Fruit fly (Drosophila melanogaster) whole organism, embryonic: ENCODE measurements around the gene CG46465.

Experiments used
- CG10366 ChIP-seq: fragments of 200-800 bp; sonication (Bioruptor generic); IDR thresholded peaks from 2 replicates; pipeline ENCODE4 v1.3.6; 2022; ENCODE audit warnings: missing biosample characterization, missing genetic modification characterization
- CG11560 ChIP-seq: fragments of 200-800 bp; sonication (Bioruptor generic); IDR thresholded peaks from 3 replicates; pipeline ENCODE4 v1.3.6; 2022; ENCODE audit warnings: missing biosample characterization, missing genetic modification characterization
- CG13296 ChIP-seq: fragments of 200-800 bp; sonication (Bioruptor generic); optimal IDR thresholded peaks from 3 replicates; lab custom pipeline; 2018; ENCODE audit warnings: missing biosample characterization, mild to moderate bottlenecking, missing genetic modification characterization
- CG13894 ChIP-seq: fragments of 200-800 bp; sonication (Bioruptor generic); optimal IDR thresholded peaks from 3 replicates; lab custom pipeline; 2018; ENCODE audit warnings: missing biosample characterization, mild to moderate bottlenecking, missing genetic modification characterization, moderate library complexity
- CG17328 ChIP-seq: fragments of 200-800 bp; sonication (Bioruptor generic); IDR thresholded peaks from 2 replicates; pipeline ENCODE4 v1.3.6; 2022; ENCODE audit warnings: missing biosample characterization, missing genetic modification characterization
- CG17359 ChIP-seq: fragments of 200-800 bp; sonication (Bioruptor generic); optimal IDR thresholded peaks from 3 replicates; lab custom pipeline; 2018; ENCODE audit warnings: missing biosample characterization, mild to moderate bottlenecking, missing genetic modification characterization, moderate library complexity
- CG31365 ChIP-seq: fragments of 200-800 bp; sonication (Bioruptor generic); optimal IDR thresholded peaks from 2 replicates; lab custom pipeline; 2018; ENCODE audit warnings: missing biosample characterization, mild to moderate bottlenecking, missing genetic modification characterization
- CG32532 ChIP-seq: fragments of 200-800 bp; sonication (Bioruptor generic); IDR thresholded peaks from 2 replicates; pipeline ENCODE4 v1.3.6; 2022; ENCODE audit warnings: missing biosample characterization, missing genetic modification characterization
- CG32772 ChIP-seq: fragments of 200-800 bp; sonication (Bioruptor generic); IDR thresholded peaks from 2 replicates; pipeline ENCODE4 v1.3.6; 2022; ENCODE audit warnings: missing biosample characterization, missing genetic modification characterization
- CG33213 ChIP-seq: fragments of 200-800 bp; sonication (Bioruptor generic); optimal IDR thresholded peaks from 3 replicates; lab custom pipeline; 2016; ENCODE audit warnings: missing biosample characterization, missing genetic modification characterization
- CG3726 ChIP-seq: fragments of 200-800 bp; sonication (Bioruptor generic); IDR thresholded peaks from 3 replicates; pipeline ENCODE4, ENCODE4 v1.3.6; 2022; ENCODE audit warnings: missing biosample characterization, missing genetic modification characterization
- CG3847 ChIP-seq: fragments of 200-800 bp; sonication (Bioruptor generic); IDR thresholded peaks from 2 replicates; pipeline ENCODE4 v1.3.6; 2022; ENCODE audit warnings: missing biosample characterization, missing genetic modification characterization
- CG4360 ChIP-seq: fragments of 200-800 bp; sonication (Bioruptor generic); IDR thresholded peaks from 2 replicates; pipeline ENCODE4 v1.3.6; 2022; ENCODE audit warnings: missing biosample characterization, missing genetic modification characterization
- CG5953 ChIP-seq: fragments of 200-800 bp; sonication (Bioruptor generic); IDR thresholded peaks from 2 replicates; pipeline ENCODE4 v1.3.6; 2022; ENCODE audit warnings: missing biosample characterization, missing genetic modification characterization
- CG6654 ChIP-seq: fragments of 200-800 bp; sonication (Bioruptor generic); optimal IDR thresholded peaks from 2 replicates; lab custom pipeline; 2017; ENCODE audit warnings: missing biosample characterization, mild to moderate bottlenecking, missing genetic modification characterization
- CG6683 ChIP-seq: fragments of 200-800 bp; sonication (Bioruptor generic); optimal IDR thresholded peaks from 2 replicates; lab custom pipeline; 2017; ENCODE audit warnings: missing biosample characterization, mild to moderate bottlenecking, missing genetic modification characterization, missing genetic modification reagents
- CG6689 ChIP-seq: fragments of 200-800 bp; sonication (Bioruptor generic); IDR thresholded peaks from 2 replicates; pipeline ENCODE4 v1.3.6; 2022; ENCODE audit warnings: missing biosample characterization, missing genetic modification characterization
- CG7745 ChIP-seq: fragments of 200-800 bp; sonication (Bioruptor generic); optimal IDR thresholded peaks from 2 replicates; lab custom pipeline; 2018; ENCODE audit warnings: missing biosample characterization, mild to moderate bottlenecking, missing genetic modification characterization, moderate library complexity
- CG7987 ChIP-seq: fragments of 200-800 bp; sonication (Bioruptor generic); optimal IDR thresholded peaks from 2 replicates; lab custom pipeline; 2018; ENCODE audit warnings: missing biosample characterization, mild to moderate bottlenecking, missing genetic modification characterization, moderate library complexity
- CG9817 ChIP-seq: fragments of 200-800 bp; sonication (Bioruptor generic); optimal IDR thresholded peaks from 2 replicates; lab custom pipeline; 2018; ENCODE audit warnings: missing biosample characterization, mild to moderate bottlenecking, missing genetic modification characterization, moderate library complexity
- CkIIα-i1 ChIP-seq: fragments of 200-800 bp; sonication (Bioruptor generic); IDR thresholded peaks from 2 replicates; pipeline ENCODE4 v1.3.6; 2022; ENCODE audit warnings: missing biosample characterization, missing genetic modification characterization
- D19B ChIP-seq: fragments of 200-800 bp; sonication (Bioruptor generic); optimal IDR thresholded peaks from 2 replicates; lab custom pipeline; 2017; ENCODE audit warnings: missing biosample characterization, mild to moderate bottlenecking, missing genetic modification characterization
- Dp ChIP-seq: fragments of 200-800 bp; sonication (Bioruptor generic); optimal IDR thresholded peaks from 2 replicates; lab custom pipeline; 2018; ENCODE audit warnings: missing biosample characterization, mild to moderate bottlenecking, missing genetic modification characterization, moderate library complexity
- Fer1 ChIP-seq: fragments of 200-800 bp; sonication (Bioruptor generic); optimal IDR thresholded peaks from 2 replicates; lab custom pipeline; 2017; ENCODE audit warnings: missing biosample characterization, mild to moderate bottlenecking, missing genetic modification characterization
- Gug ChIP-seq: fragments of 200-800 bp; sonication (Bioruptor generic); IDR thresholded peaks from 4 replicates; pipeline ENCODE4 v1.3.6; 2022; ENCODE audit warnings: missing biosample characterization, missing genetic modification characterization
- HHEX ChIP-seq: fragments of 200-800 bp; sonication (Bioruptor generic); optimal IDR thresholded peaks from 3 replicates; lab custom pipeline; 2017; ENCODE audit warnings: missing biosample characterization, mild to moderate bottlenecking, missing genetic modification characterization, missing genetic modification reagents
- HLH4C ChIP-seq: fragments of 200-800 bp; sonication (Bioruptor generic); IDR thresholded peaks from 3 replicates; pipeline ENCODE4 v1.3.6; 2022; ENCODE audit warnings: missing biosample characterization, missing genetic modification characterization; ENCODE audit not compliant: partially characterized antibody
- Hr78 ChIP-seq, 2 experiments: fragments of 200-800 bp in 1 of 2; fragments of >200 bp in 1 of 2; sonication (Bioruptor generic) in 1 of 2; optimal IDR thresholded peaks; 2 replicates each; lab custom pipeline; 2017 to 2019; ENCODE audit warnings: missing biosample characterization in 2 of 2, missing genetic modification characterization in 2 of 2, mild to moderate bottlenecking in 1 of 2, moderate library complexity in 1 of 2
- Kr ChIP-seq: fragments of 200-800 bp; sonication (Bioruptor generic); optimal IDR thresholded peaks from 2 replicates; lab custom pipeline; 2017; ENCODE audit warnings: missing biosample characterization, mild to moderate bottlenecking, missing genetic modification characterization
- NC2β ChIP-seq: fragments of 200-800 bp; sonication (Bioruptor generic); optimal IDR thresholded peaks from 2 replicates; lab custom pipeline; 2016; ENCODE audit warnings: missing biosample characterization, missing genetic modification characterization
- Poxn ChIP-seq: fragments of 200-800 bp; sonication (Bioruptor generic); IDR thresholded peaks from 2 replicates; pipeline ENCODE4 v1.3.6; 2022; ENCODE audit warnings: missing biosample characterization, missing genetic modification characterization
- Sox102F ChIP-seq: fragments of 200-800 bp; sonication (Bioruptor generic); optimal IDR thresholded peaks from 2 replicates; lab custom pipeline; 2018; ENCODE audit warnings: missing biosample characterization, mild to moderate bottlenecking, missing genetic modification characterization, moderate library complexity
- Sry-δ ChIP-seq: fragments of 200-800 bp; sonication (Bioruptor generic); optimal IDR thresholded peaks from 2 replicates; lab custom pipeline; 2016; ENCODE audit warnings: missing biosample characterization, missing genetic modification characterization
- Ssrp ChIP-seq: fragments of 200-800 bp; sonication (Bioruptor generic); optimal IDR thresholded peaks from 2 replicates; lab custom pipeline; 2018; ENCODE audit warnings: missing biosample characterization, mild to moderate bottlenecking, missing genetic modification characterization, moderate library complexity
- Taf1 ChIP-seq: fragments of 200-800 bp; sonication (Bioruptor generic); IDR thresholded peaks from 2 replicates; pipeline ENCODE4 v1.3.6; 2022; ENCODE audit warnings: missing biosample characterization, missing genetic modification characterization
- amos ChIP-seq: fragments of 200-800 bp; sonication (Bioruptor generic); IDR thresholded peaks from 2 replicates; pipeline ENCODE4 v1.3.6; 2022; ENCODE audit warnings: missing biosample characterization, missing genetic modification characterization; ENCODE audit not compliant: partially characterized antibody
- ci ChIP-seq: fragments of 200-800 bp; sonication (Bioruptor generic); IDR thresholded peaks from 3 replicates; pipeline ENCODE4 v1.3.6; 2022; ENCODE audit warnings: missing biosample characterization, missing genetic modification characterization
- exex ChIP-seq: fragments of 200-800 bp; sonication (Bioruptor generic); optimal IDR thresholded peaks from 4 replicates; lab custom pipeline; 2018; ENCODE audit warnings: missing biosample characterization, mild to moderate bottlenecking, missing genetic modification characterization, moderate library complexity
- ftz-f1 ChIP-seq: fragments of 200-800 bp; sonication (Bioruptor generic); optimal IDR thresholded peaks from 2 replicates; lab custom pipeline; 2016; ENCODE audit warnings: missing biosample characterization, missing genetic modification characterization
- mam ChIP-seq: fragments of 200-800 bp; sonication (Bioruptor generic); optimal IDR thresholded peaks from 3 replicates; lab custom pipeline; 2016; ENCODE audit warnings: missing biosample characterization, missing genetic modification characterization
- mld ChIP-seq: fragments of 200-800 bp; sonication (Bioruptor generic); IDR thresholded peaks from 3 replicates; pipeline ENCODE4 v1.3.6; 2022; ENCODE audit warnings: missing biosample characterization, missing genetic modification characterization; ENCODE audit not compliant: partially characterized antibody
- odd ChIP-seq: fragments of 200-800 bp; sonication (Bioruptor generic); optimal IDR thresholded peaks from 2 replicates; lab custom pipeline; 2017; ENCODE audit warnings: missing biosample characterization, mild to moderate bottlenecking, missing genetic modification characterization
- org-1 ChIP-seq: fragments of 200-800 bp; sonication (Bioruptor generic); optimal IDR thresholded peaks from 2 replicates; lab custom pipeline; 2017; ENCODE audit warnings: missing biosample characterization, missing genetic modification characterization
- ro ChIP-seq: fragments of 200-800 bp; sonication (Bioruptor generic); IDR thresholded peaks from 2 replicates; pipeline ENCODE4 v1.3.6; 2022; ENCODE audit warnings: missing biosample characterization, missing genetic modification characterization
- seq ChIP-seq: fragments of 200-800 bp; sonication (Bioruptor generic); IDR thresholded peaks from 2 replicates; pipeline ENCODE4 v1.3.6; 2022; ENCODE audit warnings: missing biosample characterization, missing genetic modification characterization
- ssp ChIP-seq: fragments of 200-800 bp; sonication (Bioruptor generic); IDR thresholded peaks from 2 replicates; pipeline ENCODE4 v1.3.6; 2022; ENCODE audit warnings: missing biosample characterization, missing genetic modification characterization
- tin ChIP-seq: fragments of 200-800 bp; sonication (Bioruptor generic); optimal IDR thresholded peaks from 3 replicates; lab custom pipeline; 2016; ENCODE audit warnings: missing biosample characterization, missing genetic modification characterization
- toy ChIP-seq: fragments of 200-800 bp; sonication (Bioruptor generic); IDR thresholded peaks from 2 replicates; pipeline ENCODE4 v1.3.6; 2022; ENCODE audit warnings: missing biosample characterization, missing genetic modification characterization
- tx ChIP-seq: fragments of 200-800 bp; sonication (Bioruptor generic); optimal IDR thresholded peaks from 2 replicates; lab custom pipeline; 2016; ENCODE audit warnings: missing biosample characterization, missing genetic modification characterization

Gene CG46465

DNA sequence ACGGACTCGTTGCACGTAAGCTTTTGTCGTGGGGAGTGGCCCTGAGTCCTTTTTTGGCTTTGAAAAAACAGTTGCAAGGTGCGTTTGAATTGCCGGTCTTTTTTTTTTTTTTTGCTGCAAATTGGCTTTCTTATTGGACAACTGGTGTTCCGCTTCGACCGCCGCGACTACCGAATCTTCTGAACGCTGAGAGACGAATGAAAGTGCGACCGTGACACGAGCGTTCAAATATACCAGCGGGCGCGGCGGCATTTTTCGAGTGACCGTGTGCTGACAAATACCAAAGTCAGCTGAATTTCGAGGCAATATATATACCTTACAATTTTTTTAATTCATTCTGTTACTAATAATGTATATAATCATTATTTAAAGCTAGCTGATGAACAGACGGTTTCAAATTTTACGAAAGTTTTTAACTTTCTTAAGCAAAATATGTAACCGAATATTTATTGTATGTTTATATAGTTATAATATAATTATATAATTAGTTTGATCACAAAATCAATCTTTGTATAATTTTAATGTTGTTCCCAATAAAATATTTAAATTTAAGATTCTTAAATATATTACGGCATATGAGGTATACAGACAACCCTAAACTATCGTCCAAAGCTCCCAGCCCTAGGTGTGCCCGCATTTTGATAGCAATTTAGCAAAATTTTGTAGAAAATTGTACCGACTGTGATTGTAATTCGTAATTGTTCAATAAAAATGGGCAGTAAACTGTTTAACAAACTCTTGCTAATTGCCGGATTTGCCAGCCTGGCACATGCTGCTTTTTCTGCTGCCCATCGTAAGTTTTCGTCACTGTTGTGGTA is 5.0 kb upstream of the CG46465 start, which contains the start of the genes Swip-1 and EMC5 (continued):
- TF ChIP-seq CG3847 (GFP tag; lab: Robert Waterston, UW) (peak; percentile 70), CG13296 (peak; percentile 49), CG10366 (GFP tag; lab: Robert Waterston, UW) (no peak), CkIIα-i1 (GFP tag; lab: Robert Waterston, UW) (no peak), NC2β (no peak), Hr78 (GFP tag; optimal IDR thresholded peaks at IDR 0.05; lab: Kevin White, UChicago) (peak in 1 of 2 experiments; percentile 15), CG17359 (tag; lab: Kevin White, UChicago) (peak; percentile 41), CG32772 (GFP tag; lab: Robert Waterston, UW) (peak; percentile 40; the same call in 1 of the 2 replicates), ftz-f1 (GFP tag; lab: Kevin White, UChicago) (no peak), CG13894 (tag; lab: Kevin White, UChicago) (peak; percentile 29), HHEX (GFP tag; lab: Kevin White, UChicago) (peak; percentile 35), CG11560 (tag; lab: Robert Waterston, UW) (no peak), exex (tag; lab: Kevin White, UChicago) (peak; percentile 24), tx (GFP tag; lab: Kevin White, UChicago) (no peak), tin (GFP tag; lab: Kevin White, UChicago) (peak; percentile 56), seq (GFP tag; lab: Robert Waterston, UW) (no peak), ssp (peak; percentile 61), CG6689 (GFP tag; lab: Robert Waterston, UW) (peak; percentile 66), odd (GFP tag; lab: Kevin White, UChicago) (no peak), mam (peak; percentile 35), HLH4C (GFP tag; lab: Robert Waterston, UW) (peak; percentile 53; the same call in 1 of the 3 replicates), ro (GFP tag; lab: Robert Waterston, UW) (no peak), Ssrp (tag; lab: Kevin White, UChicago) (peak; percentile 68), CG6654 (no peak), CG33213 (GFP tag; lab: Kevin White, UChicago) (no peak), toy (GFP tag; lab: Robert Waterston, UW) (no peak), CG3726 (no peak), Kr (no peak), CG4360 (GFP tag; lab: Robert Waterston, UW) (0 out of 2 replicates have a peak, but pooled peaks have one; percentile 17), mld (GFP tag; lab: Robert Waterston, UW) (no peak), Gug (GFP tag; lab: Robert Waterston, UW) (peak; percentile 45; the same call in 1 of the 4 replicates), CG7987 (GFP tag; lab: Kevin White, UChicago) (no peak), CG6683 (GFP tag; lab: Kevin White, UChicago) (no peak), Taf1 (GFP tag; lab: Robert Waterston, UW) (0 out of 2 replicates have a peak, but pooled peaks have one; percentile 5), Fer1 (GFP tag; lab: Kevin White, UChicago) (peak; percentile 17), org-1 (GFP tag; lab: Kevin White, UChicago) (no peak), CG31365 (tag; lab: Kevin White, UChicago) (no peak), D19B (no peak), CG5953 (GFP tag; lab: Robert Waterston, UW) (no peak), Poxn (GFP tag; lab: Robert Waterston, UW) (0 out of 2 replicates have a peak, but pooled peaks have one; percentile 10), CG9817 (tag; lab: Kevin White, UChicago) (peak; percentile 60), CG32532 (GFP tag; lab: Robert Waterston, UW) (peak; percentile 67; the same call in 1 of the 2 replicates), Dp (GFP tag; lab: Kevin White, UChicago) (peak; percentile 64), ci (GFP tag; lab: Robert Waterston, UW) (peak; percentile 73; the same call in 2 of the 3 replicates), Sox102F (GFP tag; lab: Kevin White, UChicago) (peak; percentile 68), Sry-δ (peak; percentile 68), amos (GFP tag; lab: Robert Waterston, UW) (peak; percentile 62), CG17328 (GFP tag; lab: Robert Waterston, UW) (no peak; the same call in 1 of the 2 replicates), CG7745 (tag; lab: Kevin White, UChicago) (no peak)
